Fruit fly (Drosophila melanogaster): ENCODE data around the gene gwl.

gwl gene

DNA sequence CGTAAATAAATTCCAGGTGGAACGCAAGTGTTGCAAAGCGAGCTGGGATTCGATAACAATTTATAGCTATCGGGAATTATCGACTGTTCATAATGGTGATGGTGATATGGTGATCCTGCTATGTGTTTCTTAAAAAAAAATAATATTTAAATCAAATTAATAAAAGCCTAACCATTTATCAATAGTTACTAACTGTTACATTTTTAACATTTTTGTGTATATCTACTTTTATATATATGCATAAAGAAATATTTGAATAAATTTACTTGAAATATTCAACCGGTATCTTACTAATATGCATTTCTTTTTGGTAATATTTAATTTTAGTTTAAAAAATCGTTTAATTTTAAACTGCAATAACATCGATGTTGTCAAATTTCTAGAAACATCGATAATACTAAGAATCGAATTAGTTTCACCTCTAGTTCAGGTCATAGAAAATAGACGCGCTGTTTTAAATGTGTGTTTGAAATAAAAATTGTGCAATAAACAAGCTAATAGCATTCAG is at the start of gene gwl, which contains the start of gene PGS1 (continued):
- peak; percentile 5 for TF ChIP-seq HmgZ (tag; optimal IDR thresholded peaks at IDR 0.05)
- TF ChIP-seq Antp (GFP tag; optimal IDR thresholded peaks at IDR 0.05) = peak; percentile 13
- TF ChIP-seq Chrac-16 (GFP tag; optimal IDR thresholded peaks at IDR 0.05) = peak; percentile 74
- peak; percentile 86 for TF ChIP-seq Ptx1 (GFP tag; IDR thresholded peaks at IDR 0.05)
- no peak for TF ChIP-seq sqz (GFP tag; optimal IDR thresholded peaks at IDR 0.05)
- no peak for TF ChIP-seq tio (GFP tag; optimal IDR thresholded peaks at IDR 0.05)
- TF ChIP-seq CG14667 (GFP tag; IDR thresholded peaks at IDR 0.05) = peak; percentile 72
- peak; percentile 75 for TF ChIP-seq CG15269 (tag; optimal IDR thresholded peaks at IDR 0.05)
- peak; percentile 23 for TF ChIP-seq CG17912 (GFP tag; optimal IDR thresholded peaks at IDR 0.05)
- peak; percentile 85 for TF ChIP-seq Sox102F (GFP tag; optimal IDR thresholded peaks at IDR 0.05)
- no peak for TF ChIP-seq CG10565 (GFP tag; optimal IDR thresholded peaks at IDR 0.05)
- peak; percentile 54 for TF ChIP-seq CG18619 (GFP tag; optimal IDR thresholded peaks at IDR 0.05)
- TF ChIP-seq ci (GFP tag; IDR thresholded peaks at IDR 0.05) = 0 out of 3 replicates have a peak, but pooled peaks have one; percentile 37
- peak; percentile 70 for TF ChIP-seq ssp (GFP tag; IDR thresholded peaks at IDR 0.05)
- TF ChIP-seq Awh (GFP tag; IDR thresholded peaks at IDR 0.05) = peak; percentile 70
- peak; percentile 79 for TF ChIP-seq Ssrp (tag; optimal IDR thresholded peaks at IDR 0.05)
- TF ChIP-seq hbn (GFP tag; IDR thresholded peaks at IDR 0.05; ENCODE audit: partially characterized antibody) = peak; percentile 67
- TF ChIP-seq Asciz (GFP tag; optimal IDR thresholded peaks at IDR 0.05) = no peak
- TF ChIP-seq B-H1 (GFP tag; IDR thresholded peaks at IDR 0.05) = peak; percentile 71
- no peak for TF ChIP-seq zen2 (GFP tag; IDR thresholded peaks at IDR 0.05; ENCODE audit: partially characterized antibody)
- TF ChIP-seq dysf (GFP tag; IDR thresholded peaks at IDR 0.05) = peak; percentile 85
- TF ChIP-seq CG12942 (GFP tag; optimal IDR thresholded peaks at IDR 0.05) = peak; percentile 74
- peak; percentile 62 to 82 for TF ChIP-seq dpn (GFP tag; optimal IDR thresholded peaks at IDR 0.05)
- TF ChIP-seq lola (GFP tag; optimal IDR thresholded peaks at IDR 0.05) = peak in 1 of 3 experiments; percentile 83
- peak; percentile 62 for TF ChIP-seq croc (GFP tag; conservative IDR thresholded peaks at IDR 0.05)
- peak; percentile 12 for TF ChIP-seq CG17802 (tag; optimal IDR thresholded peaks at IDR 0.05)
- no peak for TF ChIP-seq ham (GFP tag; IDR thresholded peaks at IDR 0.05)
- no peak for TF ChIP-seq usp (GFP tag; optimal IDR thresholded peaks at IDR 0.05)
- peak; percentile 51 for TF ChIP-seq CG3995 (GFP tag; optimal IDR thresholded peaks at IDR 0.05)
- no peak for TF ChIP-seq D19B (GFP tag; optimal IDR thresholded peaks at IDR 0.05)
- peak; percentile 90 for TF ChIP-seq CG30403 (GFP tag; optimal IDR thresholded peaks at IDR 0.05)
- peak; percentile 52; the same call in 1 of the 2 replicates for TF ChIP-seq wdn (GFP tag; IDR thresholded peaks at IDR 0.05)
- peak; percentile 67 for TF ChIP-seq MBD-R2 (GFP tag; IDR thresholded peaks at IDR 0.05)
- TF ChIP-seq Sox100B (GFP tag; optimal IDR thresholded peaks at IDR 0.05) = peak; percentile 78
- peak; percentile 54 for TF ChIP-seq CG10543 (GFP tag; optimal IDR thresholded peaks at IDR 0.05)
- peak; percentile 44 for TF ChIP-seq Camta (GFP tag; optimal IDR thresholded peaks at IDR 0.05)
- TF ChIP-seq CG5245 (GFP tag; optimal IDR thresholded peaks at IDR 0.05) = peak; percentile 31
- peak; percentile 80 for TF ChIP-seq CG1602 (GFP tag; optimal IDR thresholded peaks at IDR 0.05)
- peak; percentile 63; the same call in 1 of the 2 replicates for TF ChIP-seq Ada2b (GFP tag; IDR thresholded peaks at IDR 0.05)
- TF ChIP-seq CG11695 (GFP tag; IDR thresholded peaks at IDR 0.05) = peak; percentile 80
- TF ChIP-seq HLHmδ (GFP tag; optimal IDR thresholded peaks at IDR 0.05) = no peak
- TF ChIP-seq toy (GFP tag; IDR thresholded peaks at IDR 0.05) = peak; percentile 49; the same call in 1 of the 2 replicates
- peak; percentile 67 for TF ChIP-seq CG17829 (tag; optimal IDR thresholded peaks at IDR 0.05)
- TF ChIP-seq Lhr (GFP tag; optimal IDR thresholded peaks at IDR 0.05) = peak; percentile 24
- TF ChIP-seq nmo (GFP tag; optimal IDR thresholded peaks at IDR 0.05) = peak; percentile 88
- TF ChIP-seq CG12659 (GFP tag; optimal IDR thresholded peaks at IDR 0.05) = peak; percentile 82
- TF ChIP-seq Six4 (GFP tag; optimal IDR thresholded peaks at IDR 0.05) = peak; percentile 52
- peak; percentile 34 for TF ChIP-seq CG7786 (GFP tag; optimal IDR thresholded peaks at IDR 0.05)
- TF ChIP-seq sim (GFP tag; IDR thresholded peaks at IDR 0.05) = no peak
- TF ChIP-seq H15 (GFP tag; IDR thresholded peaks at IDR 0.05) = peak; percentile 59; the same call in 1 of the 3 replicates
